Worm (Caenorhabditis elegans) whole organism, late embryonic: ENCODE data around the gene gbb-1.

Source experiments
- C38D4.7 ChIP-seq: fragments of 200-800 bp; sonication (Bioruptor generic); optimal IDR thresholded peaks from 2 replicates; lab custom pipeline; 2018; ENCODE audit warnings: mild to moderate bottlenecking, missing genetic modification characterization, moderate library complexity, missing compliant biosample characterization
- ama-1 ChIP-seq: fragments of 150-350 bp; optimal IDR thresholded peaks from 2 replicates; lab custom pipeline; 2014
- ceh-14 ChIP-seq: sonication (generic microtip); optimal IDR thresholded peaks from 2 replicates; lab custom pipeline; 2016; ENCODE audit warnings: missing genotype, missing genetic modification characterization, missing compliant biosample characterization
- ceh-19 ChIP-seq: fragments of 200-800 bp; sonication (Bioruptor generic); optimal IDR thresholded peaks from 2 replicates; lab custom pipeline; 2018; ENCODE audit warnings: mild to moderate bottlenecking, missing genetic modification characterization, missing compliant biosample characterization
- ceh-45 ChIP-seq: fragments of 200-800 bp; sonication (Bioruptor generic); IDR thresholded peaks from 2 replicates; pipeline ENCODE4 v1.3.6; 2022; ENCODE audit warnings: missing genetic modification reagents, missing genetic modification characterization, missing compliant biosample characterization
- hlh-30 ChIP-seq: sonication (generic microtip); optimal IDR thresholded peaks from 2 replicates; lab custom pipeline; 2017; ENCODE audit warnings: antibody characterized with exemption, missing genetic modification characterization, missing compliant biosample characterization; ENCODE audit not compliant: insufficient read depth
- lin-11 ChIP-seq: fragments of 200-800 bp; sonication (Bioruptor generic); optimal IDR thresholded peaks from 2 replicates; lab custom pipeline; 2018; ENCODE audit warnings: mild to moderate bottlenecking, missing genetic modification characterization, missing compliant biosample characterization
- pha-4 ChIP-seq: fragments of 150-350 bp; optimal IDR thresholded peaks from 2 replicates; lab custom pipeline; 2018; ENCODE audit warnings: missing biosample characterization, missing genetic modification reagents, missing genetic modification characterization
- zip-5 ChIP-seq: sonication (generic microtip); optimal IDR thresholded peaks from 2 replicates; lab custom pipeline; 2016; ENCODE audit warnings: missing genetic modification characterization, missing compliant biosample characterization

- TF ChIP-seq ceh-14 (tag; lab: Kevin White, UChicago) (no peak), ama-1 (lab: Kevin White, UChicago) (no peak), zip-5 (tag; lab: Kevin White, UChicago) (no peak), ceh-45 (GFP tag; lab: Robert Waterston, UW) (no peak), lin-11 (tag; lab: Kevin White, UChicago) (no peak), ceh-19 (GFP tag; lab: Kevin White, UChicago) (no peak), pha-4 (no peak), C38D4.7 (GFP tag; lab: Kevin White, UChicago) (no peak), hlh-30 (tag; lab: Kevin White, UChicago) (no peak)
Observed at ce11 chrX:2912689-2913088, 45.0 kb upstream of the gbb-1 start.
